Worm (Caenorhabditis elegans): ENCODE data around the gene Y24D9B.1.
A peak's percentile ranks its signal among the peaks of the same experiment; 100 is the strongest.

Y24D9B.1 gene

DNA sequence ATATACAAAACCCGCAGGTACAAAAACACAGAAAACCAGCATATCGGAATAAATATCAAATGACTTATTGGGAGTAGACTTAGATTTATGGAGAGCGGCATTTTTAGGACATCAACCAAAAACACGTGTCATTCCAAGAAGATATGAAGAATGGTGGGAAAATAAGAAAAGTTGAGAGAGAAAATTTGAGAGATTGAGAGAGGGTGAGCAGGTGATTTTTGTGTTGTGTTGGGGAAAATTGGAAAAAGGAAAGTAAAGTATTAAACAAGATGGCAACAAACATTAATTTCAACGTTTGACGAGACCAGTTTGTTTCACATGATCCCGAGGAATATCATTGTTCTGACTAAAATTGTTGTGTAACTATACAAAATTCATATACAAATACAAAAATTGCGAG lies 28.8 kb upstream of the Y24D9B.1 start, which contains the start of gene srv-4:
TSS of gene srv-4 (minus strand) at position 101 of the 400 bp plus-strand sequence.
- TF ChIP-seq grh-1 (GFP tag; IDR thresholded peaks at IDR 0.05): no peak
- TF ChIP-seq fkh-8 (tag; optimal IDR thresholded peaks at IDR 0.05): peak; percentile 13
- peak in 1 of 2 experiments; percentile 20 for TF ChIP-seq lin-35 (GFP tag; optimal IDR thresholded peaks at IDR 0.05)
- peak; percentile 46 for TF ChIP-seq hlh-4 (tag; optimal IDR thresholded peaks at IDR 0.05)
- TF ChIP-seq lin-13 (GFP tag; optimal IDR thresholded peaks at IDR 0.05): no peak
- no peak for TF ChIP-seq mep-1 (tag; optimal IDR thresholded peaks at IDR 0.05)
- no peak for TF ChIP-seq blmp-1 (tag; optimal IDR thresholded peaks at IDR 0.05)
- TF ChIP-seq ces-1 (GFP tag; optimal IDR thresholded peaks at IDR 0.05): no peak

DNA sequence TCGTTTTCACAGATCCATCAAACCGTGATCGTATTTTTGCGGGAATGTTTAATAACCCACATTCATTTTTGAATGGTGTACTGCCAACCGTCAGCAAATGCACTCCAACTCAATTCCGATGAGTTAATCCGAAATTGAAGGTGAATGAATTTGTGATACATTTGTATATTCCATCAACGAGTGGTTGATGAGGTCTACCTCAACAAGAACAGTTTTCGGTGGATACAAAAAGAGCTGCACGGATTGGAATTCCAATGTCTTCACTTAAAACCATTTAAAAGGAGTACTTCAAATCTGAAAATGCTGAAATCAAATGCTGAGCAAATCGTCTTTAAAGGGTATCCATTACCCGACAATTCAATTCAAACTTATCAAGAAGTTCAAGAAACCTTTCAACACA lies 27.9 kb upstream of the Y24D9B.1 start, which contains the start of gene F15E6.5:
TSS of gene F15E6.5 (plus strand) at position 301 of the 400 bp plus-strand sequence.
- TF ChIP-seq skn-1 (tag; optimal IDR thresholded peaks at IDR 0.05) (no peak), grh-1 (GFP tag; IDR thresholded peaks at IDR 0.05) (no peak), nhr-85 (tag) (no peak), swsn-7 (tag; optimal IDR thresholded peaks at IDR 0.05) (no peak)

DNA sequence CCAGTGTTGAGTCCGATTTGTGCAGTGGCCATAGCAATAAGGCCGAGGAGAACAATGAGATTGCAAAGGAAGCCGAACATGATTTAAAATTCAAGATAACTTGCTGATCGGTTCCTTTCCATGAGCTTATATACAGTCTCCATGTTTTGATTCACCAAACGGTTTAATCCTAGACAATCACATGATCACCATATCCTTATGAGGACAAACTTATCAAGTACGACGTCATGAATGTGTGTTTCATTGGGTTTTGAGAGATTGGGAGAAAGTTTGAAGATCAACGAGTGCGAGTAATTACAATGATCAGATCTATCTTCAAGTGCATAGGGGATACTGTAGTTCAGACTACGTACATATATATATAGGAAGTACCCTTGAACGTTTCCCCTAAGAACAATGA lies 26.7 kb upstream of the Y24D9B.1 start, which contains the start of gene dct-7:
TSS of gene dct-7 (minus strand) at position 101 of the 400 bp plus-strand sequence.
- TF ChIP-seq tlp-1 (tag; optimal IDR thresholded peaks at IDR 0.05): no peak
- TF ChIP-seq elt-3 (tag; optimal IDR thresholded peaks at IDR 0.05): no peak
- TF ChIP-seq aly-2 (tag; optimal IDR thresholded peaks at IDR 0.05): no peak
- TF ChIP-seq blmp-1 (tag; optimal IDR thresholded peaks at IDR 0.05): peak; percentile 60
- no peak for TF ChIP-seq efl-1 (optimal IDR thresholded peaks at IDR 0.05)
- peak in 1 of 2 experiments; percentile 41 for TF ChIP-seq efl-1 (GFP tag; optimal IDR thresholded peaks at IDR 0.05 in 1 of 2)
- TF ChIP-seq swsn-7 (tag; optimal IDR thresholded peaks at IDR 0.05): no peak

DNA sequence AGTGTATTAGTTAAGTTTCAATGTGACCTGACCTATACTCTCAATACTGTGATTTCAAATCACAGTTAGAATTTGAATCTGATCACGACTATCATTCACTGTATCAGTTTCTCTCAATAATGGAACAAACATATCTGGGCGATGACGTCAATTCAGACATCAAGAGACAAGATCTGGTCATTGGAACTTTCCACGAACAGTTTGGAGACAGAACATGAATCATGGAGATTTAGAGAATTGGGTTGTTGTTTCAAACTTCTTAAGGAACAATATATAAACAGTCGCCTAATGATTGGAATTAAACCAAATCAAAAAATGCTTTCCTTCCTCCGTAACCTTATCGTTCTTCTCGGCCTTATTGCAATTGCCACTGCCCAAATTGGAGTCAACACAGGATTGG lies 26.0 kb upstream of the Y24D9B.1 start, which contains the start of gene F15E6.4:
TSS of gene F15E6.4 (plus strand) at position 301 of the 400 bp plus-strand sequence.
- no peak for TF ChIP-seq isw-1 (GFP tag; IDR thresholded peaks at IDR 0.05)
- TF ChIP-seq lin-39 (tag; optimal IDR thresholded peaks at IDR 0.05): no peak
- no peak for TF ChIP-seq mef-2 (tag; optimal IDR thresholded peaks at IDR 0.05)
- no peak for TF ChIP-seq lin-14 (GFP tag; optimal IDR thresholded peaks at IDR 0.05)
- TF ChIP-seq egl-27 (tag; optimal IDR thresholded peaks at IDR 0.05): no peak
- no peak for TF ChIP-seq sup-37 (GFP tag; optimal IDR thresholded peaks at IDR 0.05)
- no peak for TF ChIP-seq ztf-4 (tag; optimal IDR thresholded peaks at IDR 0.05)
- no peak for TF ChIP-seq grh-1 (GFP tag; IDR thresholded peaks at IDR 0.05)
- TF ChIP-seq lin-13 (GFP tag; optimal IDR thresholded peaks at IDR 0.05): no peak
- no peak for TF ChIP-seq nhr-20 (tag; optimal IDR thresholded peaks at IDR 0.05)
- no peak for TF ChIP-seq ets-5 (GFP tag; IDR thresholded peaks at IDR 0.05)
- no peak for TF ChIP-seq ceh-90 (tag; optimal IDR thresholded peaks at IDR 0.05)
- no peak for TF ChIP-seq pax-3 (tag; optimal IDR thresholded peaks at IDR 0.05)
- no peak for TF ChIP-seq blmp-1 (tag; optimal IDR thresholded peaks at IDR 0.05)
- TF ChIP-seq hlh-17 (GFP tag; optimal IDR thresholded peaks at IDR 0.05; ENCODE audit: borderline replicate concordance): no peak
- TF ChIP-seq dpl-1 (GFP tag; optimal IDR thresholded peaks at IDR 0.05): no peak
- no peak for TF ChIP-seq nhr-11 (tag; optimal IDR thresholded peaks at IDR 0.05)

DNA sequence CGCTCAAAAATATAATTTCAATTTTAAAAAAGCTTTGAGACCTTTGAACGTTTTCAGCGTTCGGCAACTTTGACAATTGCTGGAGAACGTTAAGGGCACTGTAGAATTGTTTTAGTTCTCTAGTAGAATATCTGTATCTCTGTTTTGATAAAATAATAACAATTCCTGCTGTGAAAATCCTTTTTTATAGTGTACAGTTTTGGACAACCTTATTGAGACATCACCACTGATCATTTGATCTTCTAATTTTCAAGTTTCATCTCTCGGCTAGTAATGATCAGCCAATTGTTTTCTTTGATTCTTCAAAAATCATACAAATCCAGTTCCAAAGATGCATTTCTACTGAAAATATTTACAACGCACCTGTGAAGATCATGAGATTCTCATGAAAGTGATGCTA lies 24.6 kb upstream of the Y24D9B.1 start, which contains the start of gene F15E6.10:
TSS of gene F15E6.10 (plus strand) at position 301 of the 400 bp plus-strand sequence.
- TF ChIP-seq hpl-2 (GFP tag; optimal IDR thresholded peaks at IDR 0.05) (no peak), nhr-11 (tag; optimal IDR thresholded peaks at IDR 0.05) (no peak)

DNA sequence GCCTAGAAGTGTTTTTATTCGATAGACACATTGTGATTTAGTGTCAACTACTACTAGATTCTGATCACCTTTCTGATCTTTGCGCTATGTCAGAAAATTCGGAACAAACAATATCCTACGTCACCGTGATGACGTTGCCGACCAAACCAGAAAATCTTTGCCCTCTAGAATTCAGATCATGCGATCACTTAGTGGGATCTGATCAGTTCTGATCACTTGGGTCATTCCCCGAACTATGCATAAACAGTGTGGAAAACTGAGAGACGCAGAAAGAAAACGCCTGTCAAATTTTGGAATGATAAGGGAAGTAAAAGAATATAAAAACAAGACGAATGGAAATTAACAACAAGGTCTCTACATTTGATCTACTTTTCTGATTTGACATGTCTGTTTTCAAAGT lies 22.6 kb upstream of the Y24D9B.1 start, which contains the start of gene F15E6.3:
TSS of gene F15E6.3 (plus strand) at position 344 of the 400 bp plus-strand sequence.
- TF ChIP-seq egl-13 (tag; optimal IDR thresholded peaks at IDR 0.05): no peak
- no peak for TF ChIP-seq Y116A8C.19 (tag; optimal IDR thresholded peaks at IDR 0.05; ENCODE audit: borderline replicate concordance)
- TF ChIP-seq nhr-20 (tag; optimal IDR thresholded peaks at IDR 0.05): peak; percentile 79
- peak; percentile 70 for TF ChIP-seq nhr-71 (tag; optimal IDR thresholded peaks at IDR 0.05)
- no peak for TF ChIP-seq pax-3 (tag; optimal IDR thresholded peaks at IDR 0.05)
- no peak for TF ChIP-seq lin-14 (GFP tag; optimal IDR thresholded peaks at IDR 0.05)
- peak in 1 of 2 experiments; percentile 42 for TF ChIP-seq lsy-2 (tag; optimal IDR thresholded peaks at IDR 0.05)
- no peak for TF ChIP-seq nhr-47 (tag; optimal IDR thresholded peaks at IDR 0.05)
- TF ChIP-seq alr-1 (tag; optimal IDR thresholded peaks at IDR 0.05; ENCODE audit: borderline replicate concordance): no peak
- TF ChIP-seq elt-2 (tag; optimal IDR thresholded peaks at IDR 0.05): no peak
- TF ChIP-seq fkh-4 (tag; optimal IDR thresholded peaks at IDR 0.05; ENCODE audit: borderline replicate concordance): no peak
- TF ChIP-seq efl-3 (GFP tag; optimal IDR thresholded peaks at IDR 0.05): no peak
- no peak for TF ChIP-seq nhr-11 (tag; optimal IDR thresholded peaks at IDR 0.05)
- no peak for TF ChIP-seq ceh-63 (GFP tag; optimal IDR thresholded peaks at IDR 0.05)
- TF ChIP-seq vab-15 (tag; optimal IDR thresholded peaks at IDR 0.05): no peak
- TF ChIP-seq sptf-1 (tag; optimal IDR thresholded peaks at IDR 0.05): no peak

Measured in whole organism, L1 larva.